Worm (Caenorhabditis elegans) whole organism, L4 larva: Measurements from ENCODE around the gene Y57A10B.7.

Source experiments
- D1046.2 ChIP-seq: fragments of 200-800 bp; sonication (Bioruptor generic); IDR thresholded peaks from 2 replicates; pipeline ENCODE4 v1.3.6; 2022; ENCODE audit warnings: missing genetic modification characterization, missing compliant biosample characterization
- F10B5.3 ChIP-seq: sonication (generic microtip); optimal IDR thresholded peaks from 2 replicates; lab custom pipeline; 2016; ENCODE audit warnings: mild to moderate bottlenecking, missing genetic modification characterization, missing compliant biosample characterization
- R02D3.7 ChIP-seq: fragments of 150-350 bp; sonication (generic microtip); optimal IDR thresholded peaks from 3 replicates; lab custom pipeline; 2014; ENCODE audit warnings: missing biosample characterization, missing genetic modification characterization
- T20F7.1 ChIP-seq: fragments of 200-800 bp; sonication (Bioruptor generic); optimal IDR thresholded peaks from 2 replicates; lab custom pipeline; 2018; ENCODE audit warnings: mild to moderate bottlenecking, missing genetic modification characterization, missing compliant biosample characterization
- Y105C5A.15 ChIP-seq: fragments of 200-800 bp; sonication (Bioruptor generic); IDR thresholded peaks from 2 replicates; pipeline ENCODE4 v1.3.6; 2022; ENCODE audit warnings: missing genetic modification characterization, missing compliant biosample characterization
- Y48G9A.11 ChIP-seq: fragments of 200-800 bp; sonication (Bioruptor generic); IDR thresholded peaks from 2 replicates; pipeline ENCODE4 v1.3.6; 2022; ENCODE audit warnings: missing genetic modification reagents, missing genetic modification characterization, missing compliant biosample characterization
- Y75B8A.6 ChIP-seq: fragments of 200-800 bp; sonication (Bioruptor generic); IDR thresholded peaks from 2 replicates; pipeline ENCODE4 v1.3.6; 2022; ENCODE audit warnings: missing genetic modification reagents, missing genetic modification characterization, missing compliant biosample characterization
- ZK337.2 ChIP-seq: fragments of 200-800 bp; sonication (Bioruptor generic); IDR thresholded peaks from 2 replicates; pipeline ENCODE4 v1.3.6; 2022; ENCODE audit warnings: missing genetic modification reagents, missing genetic modification characterization, missing compliant biosample characterization
- aha-1 ChIP-seq: fragments of 150-350 bp; peaks from one replicate; lab custom pipeline; 2014; ENCODE audit warnings: missing biosample characterization, missing genetic modification characterization
- arid-1 ChIP-seq: fragments of 200-800 bp; sonication (Bioruptor generic); conservative IDR thresholded peaks from 2 replicates; pipeline ENCODE4 v1.3.6; 2022; ENCODE audit warnings: missing genetic modification reagents, missing genetic modification characterization, missing compliant biosample characterization
- attf-4 ChIP-seq: sonication (generic microtip); optimal IDR thresholded peaks from 3 replicates; lab custom pipeline; 2017; ENCODE audit warnings: missing biosample characterization, missing genetic modification characterization
- ceh-32 ChIP-seq: sonication (generic microtip); optimal IDR thresholded peaks from 2 replicates; lab custom pipeline; 2016; ENCODE audit warnings: mild to moderate bottlenecking, missing genetic modification characterization, missing compliant biosample characterization; ENCODE audit not compliant: poor library complexity
- ceh-82 ChIP-seq: sonication (generic microtip); optimal IDR thresholded peaks from 2 replicates; lab custom pipeline; 2017; ENCODE audit warnings: missing biosample characterization, missing genetic modification characterization
- ces-1 ChIP-seq: fragments of 150-350 bp; sonication (generic microtip); optimal IDR thresholded peaks from 4 replicates; lab custom pipeline; 2014; ENCODE audit warnings: missing biosample characterization, missing genetic modification reagents, missing genetic modification characterization
- daf-19 ChIP-seq: fragments of 200-800 bp; sonication (Bioruptor generic); conservative IDR thresholded peaks from 2 replicates; pipeline ENCODE4 v1.3.6; 2022; ENCODE audit warnings: missing genetic modification characterization, missing compliant biosample characterization
- dpl-1 ChIP-seq: fragments of 150-350 bp; optimal IDR thresholded peaks from 2 replicates; lab custom pipeline; 2014; ENCODE audit warnings: missing biosample characterization, missing genetic modification reagents, missing genetic modification characterization
- dve-1 ChIP-seq: sonication (generic microtip); optimal IDR thresholded peaks from 2 replicates; lab custom pipeline; 2017; ENCODE audit warnings: antibody characterized with exemption, mild to moderate bottlenecking, missing genetic modification characterization, missing compliant biosample characterization; ENCODE audit not compliant: insufficient read depth
- egl-27 ChIP-seq: sonication (generic microtip); optimal IDR thresholded peaks from 3 replicates; lab custom pipeline; 2017; ENCODE audit warnings: missing biosample characterization, missing genetic modification reagents, missing genetic modification characterization
- egl-43 ChIP-seq: fragments of 200-800 bp; sonication (Bioruptor generic); IDR thresholded peaks from 2 replicates; pipeline ENCODE4 v1.3.6; 2022; ENCODE audit warnings: missing genetic modification reagents, missing genetic modification characterization, missing compliant biosample characterization
- hif-1 ChIP-seq, 2 experiments: sonication (generic microtip); optimal IDR thresholded peaks; 2 replicates each; lab custom pipeline; 2016 to 2017; ENCODE audit warnings: missing compliant biosample characterization in 2 of 2, missing genetic modification characterization in 2 of 2, missing genetic modification reagents in 2 of 2, missing genotype in 2 of 2, mild to moderate bottlenecking in 1 of 2
- hlh-11 ChIP-seq: fragments of 200-800 bp; sonication (Bioruptor generic); optimal IDR thresholded peaks from 2 replicates; lab custom pipeline; 2018; ENCODE audit warnings: mild to moderate bottlenecking, missing genetic modification characterization, missing compliant biosample characterization
- lin-13 ChIP-seq: fragments of 150-350 bp; optimal IDR thresholded peaks from 2 replicates; lab custom pipeline; 2014; ENCODE audit warnings: missing biosample characterization, missing genetic modification reagents, missing genetic modification characterization
- lin-39 ChIP-seq: fragments of 150-350 bp; optimal IDR thresholded peaks from 2 replicates; lab custom pipeline; 2014; ENCODE audit warnings: missing biosample characterization, missing genetic modification reagents, missing genetic modification characterization
- madf-9 ChIP-seq: fragments of 200-800 bp; sonication (Bioruptor generic); conservative IDR thresholded peaks from 2 replicates; pipeline ENCODE4 v1.3.6; 2022; ENCODE audit warnings: missing genetic modification reagents, missing genetic modification characterization, missing compliant biosample characterization
- mes-2 ChIP-seq: sonication (generic microtip); optimal IDR thresholded peaks from 2 replicates; lab custom pipeline; 2016; ENCODE audit warnings: missing genotype, mild to moderate bottlenecking, missing genetic modification characterization, missing compliant biosample characterization; ENCODE audit not compliant: poor library complexity, severe bottlenecking
- nhr-11 ChIP-seq: fragments of 150-350 bp; optimal IDR thresholded peaks from 2 replicates; lab custom pipeline; 2014; ENCODE audit warnings: missing biosample characterization, missing genetic modification characterization
- nhr-111 ChIP-seq: fragments of 200-800 bp; sonication (Bioruptor generic); optimal IDR thresholded peaks from 2 replicates; lab custom pipeline; 2018; ENCODE audit warnings: mild to moderate bottlenecking, missing genetic modification characterization, missing compliant biosample characterization
- nhr-25 ChIP-seq: sonication (generic microtip); optimal IDR thresholded peaks from 2 replicates; lab custom pipeline; 2017; ENCODE audit warnings: missing genetic modification characterization, mild to moderate bottlenecking, missing compliant biosample characterization, antibody characterized with exemption, moderate library complexity, borderline replicate concordance; ENCODE audit not compliant: insufficient read depth
- nhr-28 ChIP-seq: fragments of 150-350 bp; optimal IDR thresholded peaks from 2 replicates; lab custom pipeline; 2014; ENCODE audit warnings: missing biosample characterization, missing genetic modification characterization
- nhr-41 ChIP-seq: fragments of 200-800 bp; sonication (Bioruptor generic); IDR thresholded peaks from 2 replicates; pipeline ENCODE4 v1.3.6; 2022; ENCODE audit warnings: missing genetic modification reagents, missing genetic modification characterization, missing compliant biosample characterization
- nhr-6 ChIP-seq: fragments of 150-350 bp; optimal IDR thresholded peaks from 2 replicates; lab custom pipeline; 2014; ENCODE audit warnings: missing biosample characterization, missing genetic modification characterization
- nhr-76 ChIP-seq: fragments of 150-350 bp; optimal IDR thresholded peaks from 2 replicates; lab custom pipeline; 2014; ENCODE audit warnings: missing biosample characterization, missing genetic modification characterization
- nhr-77 ChIP-seq: fragments of 150-350 bp; optimal IDR thresholded peaks from 2 replicates; lab custom pipeline; 2014; ENCODE audit warnings: missing biosample characterization, missing genetic modification characterization
- php-3 ChIP-seq: fragments of 200-800 bp; sonication (Bioruptor generic); IDR thresholded peaks from 2 replicates; pipeline ENCODE4 v1.3.6; 2022; ENCODE audit warnings: missing genetic modification reagents, missing genetic modification characterization, missing compliant biosample characterization
- pqm-1 ChIP-seq: sonication (generic microtip); optimal IDR thresholded peaks from 2 replicates; lab custom pipeline; 2017; ENCODE audit warnings: missing biosample characterization, missing genetic modification characterization
- saeg-2 ChIP-seq: fragments of 200-800 bp; sonication (Bioruptor generic); IDR thresholded peaks from 2 replicates; pipeline ENCODE4 v1.3.6; 2022; ENCODE audit warnings: missing genetic modification reagents, missing genetic modification characterization, missing compliant biosample characterization
- sdz-12 ChIP-seq: fragments of 200-800 bp; sonication (Bioruptor generic); optimal IDR thresholded peaks from 2 replicates; lab custom pipeline; 2018; ENCODE audit warnings: mild to moderate bottlenecking, missing genetic modification characterization, missing compliant biosample characterization
- set-16 ChIP-seq: fragments of 200-800 bp; sonication (Bioruptor generic); IDR thresholded peaks from 2 replicates; pipeline ENCODE4 v1.3.6; 2022; ENCODE audit warnings: missing genetic modification reagents, missing genetic modification characterization, missing compliant biosample characterization
- snpc-1.2 ChIP-seq: fragments of 200-800 bp; sonication (Bioruptor generic); IDR thresholded peaks from 2 replicates; pipeline ENCODE4 v1.3.6; 2022; ENCODE audit warnings: missing genetic modification reagents, missing genetic modification characterization, missing compliant biosample characterization
- tra-1 ChIP-seq: fragments of 200-800 bp; sonication (Bioruptor generic); IDR thresholded peaks from 2 replicates; pipeline ENCODE4 v1.3.6; 2022; ENCODE audit warnings: missing genetic modification reagents, missing genetic modification characterization, missing compliant biosample characterization
- unc-130 ChIP-seq: sonication (generic microtip); optimal IDR thresholded peaks from 2 replicates; lab custom pipeline; 2016; ENCODE audit warnings: missing genetic modification reagents, missing genetic modification characterization, missing compliant biosample characterization
- unc-62 ChIP-seq, 3 experiments: fragments of 150-350 bp in 1 of 3; sonication (generic microtip); optimal IDR thresholded peaks in 2 of 3; peaks in 1 of 3; 1 replicate in 1 of 3; 2 replicates in 2 of 3; lab custom pipeline; 2014 to 2017; ENCODE audit warnings: missing biosample characterization in 3 of 3, missing genetic modification characterization in 3 of 3, missing genetic modification reagents in 3 of 3, missing genotype in 1 of 3
- zag-1 ChIP-seq: fragments of 150-350 bp; optimal IDR thresholded peaks from 2 replicates; lab custom pipeline; 2014; ENCODE audit warnings: missing biosample characterization, missing genetic modification characterization
- zip-11 ChIP-seq: fragments of 200-800 bp; sonication (Bioruptor generic); IDR thresholded peaks from 2 replicates; pipeline ENCODE4 v1.3.6; 2022; ENCODE audit warnings: missing genetic modification characterization, missing compliant biosample characterization

Y57A10B.7 gene

ce11 chrII:12410107-12410506 is 16.5 kb upstream of the Y57A10B.7 start, which contains the start of gene F57G9.3:
TSS of gene F57G9.3 (minus strand) at chrII:12410207.
- TF ChIP-seq egl-27 (tag; lab: Kevin White, UChicago) = no peak
- TF ChIP-seq aha-1 = no peak
- TF ChIP-seq Y105C5A.15 (GFP tag; lab: Robert Waterston, UW) = no peak
- TF ChIP-seq nhr-41 (GFP tag; lab: Robert Waterston, UW) = no peak
- TF ChIP-seq mes-2 (tag; lab: Kevin White, UChicago) = no peak
- no peak for TF ChIP-seq snpc-1.2
- no peak for TF ChIP-seq hif-1 (tag; optimal IDR thresholded peaks at IDR 0.05; lab: Kevin White, UChicago)
- TF ChIP-seq nhr-6 (tag; lab: Kevin White, UChicago) = no peak
- no peak for TF ChIP-seq hlh-11 (tag; lab: Kevin White, UChicago)
- no peak for TF ChIP-seq Y48G9A.11 (GFP tag; lab: Robert Waterston, UW)
- no peak for TF ChIP-seq zag-1 (tag; lab: Kevin White, UChicago)
- TF ChIP-seq zip-11 (GFP tag; lab: Robert Waterston, UW) = no peak
- TF ChIP-seq php-3 = no peak
- TF ChIP-seq dpl-1 (GFP tag; lab: Kevin White, UChicago) = no peak
- TF ChIP-seq madf-9 (GFP tag; lab: Robert Waterston, UW) = no peak
- no peak for TF ChIP-seq arid-1
- TF ChIP-seq set-16 (GFP tag; lab: Robert Waterston, UW) = no peak
- TF ChIP-seq dve-1 = no peak

- no peak for TF ChIP-seq nhr-77 (tag; lab: Kevin White, UChicago)
- no peak for TF ChIP-seq ceh-82 (tag; lab: Kevin White, UChicago)
- no peak for TF ChIP-seq egl-43 (GFP tag; lab: Robert Waterston, UW)
- TF ChIP-seq nhr-28 (tag; lab: Kevin White, UChicago) = no peak
- no peak for TF ChIP-seq attf-4 (tag; lab: Kevin White, UChicago)
- no peak for TF ChIP-seq nhr-41 (GFP tag; lab: Robert Waterston, UW)
- no peak for TF ChIP-seq lin-39 (tag; lab: Kevin White, UChicago)
- TF ChIP-seq D1046.2 = no peak
- TF ChIP-seq T20F7.1 = no peak
- TF ChIP-seq R02D3.7 = no peak
- TF ChIP-seq tra-1 (GFP tag; lab: Robert Waterston, UW) = no peak
- TF ChIP-seq, all 104 proteins: peak for 0
Measured at ce11 chrII:12408717-12409116, 15.1 kb upstream of the Y57A10B.7 start, which contains the start of gene sre-31. TSS of gene sre-31 (minus strand) at chrII:12408817.

ce11 chrII:12406394-12406793 is 12.8 kb upstream of the Y57A10B.7 start, which contains the start of gene sre-30:
TSS of gene sre-30 (minus strand) at chrII:12406494.
- no peak for TF ChIP-seq ces-1
- TF ChIP-seq Y75B8A.6 (GFP tag; lab: Robert Waterston, UW) = no peak
- TF ChIP-seq unc-130 = no peak
- no peak for TF ChIP-seq nhr-111 (GFP tag; lab: Kevin White, UChicago)
- no peak for TF ChIP-seq unc-62 (GFP tag; optimal IDR thresholded peaks at IDR 0.05 in 1 of 2; lab: Kevin White, UChicago)
- TF ChIP-seq unc-62 (tag; optimal IDR thresholded peaks at IDR 0.05; lab: Kevin White, UChicago) = no peak
- no peak for TF ChIP-seq pqm-1
- TF ChIP-seq nhr-6 (tag; lab: Kevin White, UChicago) = no peak
- no peak for TF ChIP-seq nhr-11 (tag; lab: Kevin White, UChicago)
- no peak for TF ChIP-seq nhr-76 (tag; lab: Kevin White, UChicago)

ce11 chrII:12401791-12402190 is 8.2 kb upstream of the Y57A10B.7 start, which contains the start of gene sre-29:
TSS of gene sre-29 (minus strand) at chrII:12401891.
- TF ChIP-seq lin-13 (GFP tag; lab: Kevin White, UChicago) = no peak
- no peak for TF ChIP-seq nhr-6 (tag; lab: Kevin White, UChicago)
- no peak for TF ChIP-seq lin-39 (tag; lab: Kevin White, UChicago)
- TF ChIP-seq sdz-12 (GFP tag; lab: Kevin White, UChicago) = no peak
- TF ChIP-seq F10B5.3 (tag; lab: Kevin White, UChicago) = no peak
- TF ChIP-seq ceh-32 = no peak
- TF ChIP-seq daf-19 (GFP tag; lab: Robert Waterston, UW) = no peak
- no peak for TF ChIP-seq arid-1
- no peak for TF ChIP-seq nhr-25
- TF ChIP-seq saeg-2 (GFP tag; lab: Robert Waterston, UW) = no peak
- TF ChIP-seq ZK337.2 (GFP tag; lab: Robert Waterston, UW) = no peak
- TF ChIP-seq set-16 (GFP tag; lab: Robert Waterston, UW) = no peak
